Worm (Caenorhabditis elegans): Measurements from ENCODE around the gene ocam-1.

ce11 chrV:14175216-14175615, 7.7 kb upstream of the ocam-1 start, which contains the start of gene cest-2.2:
- TF ChIP-seq nhr-10 (tag; optimal IDR thresholded peaks at IDR 0.05), result no peak
- no peak for TF ChIP-seq dmd-4 (tag; optimal IDR thresholded peaks at IDR 0.05)
- TF ChIP-seq nhr-21 (tag; optimal IDR thresholded peaks at IDR 0.05), result no peak
- TF ChIP-seq unc-62 (GFP tag; optimal IDR thresholded peaks at IDR 0.05), result no peak

Measured in whole organism, L2 larva.